Worm (Caenorhabditis elegans) whole organism, L1 larva: ENCODE data around the gene gcy-18.

Experiments used
- C04F5.9 ChIP-seq: sonication (generic microtip); optimal IDR thresholded peaks from 2 replicates; lab custom pipeline; 2016; ENCODE audit warnings: missing genetic modification characterization, missing compliant biosample characterization
- C16A3.4 ChIP-seq: fragments of 150-350 bp; optimal IDR thresholded peaks from 2 replicates; lab custom pipeline; 2014; ENCODE audit warnings: missing biosample characterization, missing genetic modification characterization
- C34B4.2 ChIP-seq: sonication (generic microtip); optimal IDR thresholded peaks from 2 replicates; lab custom pipeline; 2017; ENCODE audit warnings: mild to moderate bottlenecking, missing genetic modification characterization, missing compliant biosample characterization
- ama-1 ChIP-seq: fragments of 150-350 bp; optimal IDR thresholded peaks from 2 replicates; lab custom pipeline; 2014
- blmp-1 ChIP-seq: fragments of 150-350 bp; optimal IDR thresholded peaks from 2 replicates; lab custom pipeline; 2014; ENCODE audit warnings: missing biosample characterization, missing genetic modification characterization
- ceh-63 ChIP-seq: fragments of 200-800 bp; sonication (Bioruptor generic); optimal IDR thresholded peaks from 2 replicates; lab custom pipeline; 2018; ENCODE audit warnings: mild to moderate bottlenecking, missing genetic modification characterization, missing compliant biosample characterization
- ceh-82 ChIP-seq, 3 experiments: fragments of 150-350 bp in 1 of 3; sonication (generic microtip) in 2 of 3; optimal IDR thresholded peaks; 2 replicates each; lab custom pipeline; 2014 to 2017; ENCODE audit warnings: missing biosample characterization in 3 of 3, missing genetic modification characterization in 3 of 3
- ces-1 ChIP-seq: fragments of 150-350 bp; optimal IDR thresholded peaks from 2 replicates; lab custom pipeline; 2014; ENCODE audit warnings: missing biosample characterization, missing genetic modification reagents, missing genetic modification characterization
- dpl-1 ChIP-seq, 3 experiments: fragments of 150-350 bp in 2 of 3; sonication (generic microtip) in 1 of 3; optimal IDR thresholded peaks; 2 replicates each; lab custom pipeline; 2014 to 2017; ENCODE audit warnings: missing biosample characterization in 3 of 3, missing genetic modification characterization in 3 of 3, missing genetic modification reagents in 3 of 3
- efl-1 ChIP-seq, 4 experiments: fragments of 150-350 bp; optimal IDR thresholded peaks in 3 of 4; peaks in 1 of 4; 1 replicate in 1 of 4; 2 replicates in 3 of 4; lab custom pipeline; 2014; ENCODE audit warnings: missing biosample characterization in 2 of 4, missing genetic modification characterization in 2 of 4, missing genetic modification reagents in 2 of 4
- egl-13 ChIP-seq: sonication (generic microtip); optimal IDR thresholded peaks from 2 replicates; lab custom pipeline; 2016; ENCODE audit warnings: missing genotype, missing genetic modification reagents, missing genetic modification characterization, missing compliant biosample characterization
- egl-27 ChIP-seq, 2 experiments: fragments of 150-350 bp in 1 of 2; sonication (generic microtip); optimal IDR thresholded peaks; 3 replicates each; lab custom pipeline; 2017 to 2018; ENCODE audit warnings: missing biosample characterization in 2 of 2, missing genetic modification characterization in 2 of 2, missing genetic modification reagents in 2 of 2
- elt-2 ChIP-seq: sonication (generic microtip); optimal IDR thresholded peaks from 2 replicates; lab custom pipeline; 2016; ENCODE audit warnings: missing genetic modification characterization, mild to moderate bottlenecking, inconsistent platforms, missing compliant biosample characterization, missing genetic modification reagents
- elt-3 ChIP-seq, 6 experiments: fragments of 150-350 bp in 1 of 6; sonication (generic microtip); optimal IDR thresholded peaks; 2 replicates each; lab custom pipeline; 2017 to 2018; ENCODE audit warnings: missing biosample characterization in 6 of 6, missing genetic modification characterization in 6 of 6, inconsistent platforms in 1 of 6
- fkh-8 ChIP-seq: sonication (generic microtip); optimal IDR thresholded peaks from 2 replicates; lab custom pipeline; 2016; ENCODE audit warnings: mild to moderate bottlenecking, missing genetic modification characterization, missing compliant biosample characterization
- fos-1 ChIP-seq: fragments of 150-350 bp; optimal IDR thresholded peaks from 2 replicates; lab custom pipeline; 2014; ENCODE audit warnings: missing biosample characterization, missing genetic modification characterization
- grh-1 ChIP-seq: fragments of 200-800 bp; sonication (Bioruptor generic); IDR thresholded peaks from 2 replicates; pipeline ENCODE4 v1.3.6; 2022; ENCODE audit warnings: missing genetic modification reagents, missing genetic modification characterization, missing compliant biosample characterization
- isw-1 ChIP-seq: fragments of 200-800 bp; sonication (Bioruptor generic); IDR thresholded peaks from 2 replicates; pipeline ENCODE4 v1.3.6; 2022; ENCODE audit warnings: missing genetic modification characterization, missing compliant biosample characterization
- jun-1 ChIP-seq: fragments of 150-350 bp; optimal IDR thresholded peaks from 2 replicates; lab custom pipeline; 2014; ENCODE audit warnings: missing biosample characterization, missing genetic modification reagents, missing genetic modification characterization
- lin-13 ChIP-seq: fragments of 150-350 bp; optimal IDR thresholded peaks from 2 replicates; lab custom pipeline; 2014; ENCODE audit warnings: missing biosample characterization, missing genetic modification reagents, missing genetic modification characterization
- lin-14 ChIP-seq: fragments of 200-800 bp; sonication (Bioruptor generic); optimal IDR thresholded peaks from 2 replicates; lab custom pipeline; 2018; ENCODE audit warnings: mild to moderate bottlenecking, missing genetic modification characterization, moderate library complexity, missing compliant biosample characterization
- lin-35 ChIP-seq, 2 experiments: fragments of 150-350 bp; optimal IDR thresholded peaks; 2 replicates each; lab custom pipeline; 2014; ENCODE audit warnings: missing biosample characterization in 2 of 2, missing genetic modification characterization in 2 of 2, missing genetic modification reagents in 2 of 2
- lin-39 ChIP-seq: fragments of 150-350 bp; optimal IDR thresholded peaks from 2 replicates; lab custom pipeline; 2014; ENCODE audit warnings: missing biosample characterization, missing genetic modification reagents, missing genetic modification characterization
- lir-3 ChIP-seq: sonication (generic microtip); optimal IDR thresholded peaks from 2 replicates; lab custom pipeline; 2016; ENCODE audit warnings: mild to moderate bottlenecking, missing genetic modification characterization, moderate library complexity, missing compliant biosample characterization; ENCODE audit not compliant: poor library complexity
- mef-2 ChIP-seq: fragments of 150-350 bp; optimal IDR thresholded peaks from 2 replicates; lab custom pipeline; 2014; ENCODE audit warnings: missing biosample characterization, missing genetic modification characterization
- mep-1 ChIP-seq: fragments of 150-350 bp; optimal IDR thresholded peaks from 2 replicates; lab custom pipeline; 2014; ENCODE audit warnings: missing biosample characterization, missing genetic modification characterization
- nhr-19 ChIP-seq: fragments of 200-800 bp; sonication (Bioruptor generic); conservative IDR thresholded peaks from 2 replicates; pipeline ENCODE4 v1.3.6; 2022; ENCODE audit warnings: missing genetic modification characterization, missing compliant biosample characterization
- nhr-237 ChIP-seq: fragments of 150-350 bp; optimal IDR thresholded peaks from 2 replicates; lab custom pipeline; 2014; ENCODE audit warnings: missing biosample characterization, missing genetic modification characterization
- nhr-28 ChIP-seq: fragments of 150-350 bp; optimal IDR thresholded peaks from 2 replicates; lab custom pipeline; 2014; ENCODE audit warnings: missing biosample characterization, missing genetic modification characterization
- nhr-47 ChIP-seq: sonication (generic microtip); optimal IDR thresholded peaks from 2 replicates; lab custom pipeline; 2016; ENCODE audit warnings: mild to moderate bottlenecking, missing genetic modification characterization, moderate library complexity, missing compliant biosample characterization
- nhr-71 ChIP-seq: sonication (generic microtip); optimal IDR thresholded peaks from 2 replicates; lab custom pipeline; 2016; ENCODE audit warnings: mild to moderate bottlenecking, missing genetic modification characterization, moderate library complexity, missing compliant biosample characterization
- nhr-76 ChIP-seq: sonication (generic microtip); optimal IDR thresholded peaks from 2 replicates; lab custom pipeline; 2017; ENCODE audit warnings: missing biosample characterization, missing genetic modification characterization
- nhr-84 ChIP-seq: sonication (generic microtip); optimal IDR thresholded peaks from 2 replicates; lab custom pipeline; 2017; ENCODE audit warnings: missing biosample characterization, missing genetic modification characterization
- nhr-85 ChIP-seq: sonication (generic microtip); peaks from one replicate; lab custom pipeline; 2016; ENCODE audit warnings: missing genetic modification characterization, inconsistent platforms, missing compliant biosample characterization
- pag-3 ChIP-seq: sonication (generic microtip); optimal IDR thresholded peaks from 2 replicates; lab custom pipeline; 2017; ENCODE audit warnings: missing genetic modification characterization, mild to moderate bottlenecking, missing compliant biosample characterization, antibody characterized with exemption, borderline replicate concordance; ENCODE audit not compliant: insufficient read depth
- rnt-1 ChIP-seq: sonication (generic microtip); optimal IDR thresholded peaks from 2 replicates; lab custom pipeline; 2016; ENCODE audit warnings: mild to moderate bottlenecking, missing genetic modification characterization, moderate library complexity, missing compliant biosample characterization
- skn-1 ChIP-seq: fragments of 150-350 bp; optimal IDR thresholded peaks from 2 replicates; lab custom pipeline; 2014; ENCODE audit warnings: missing biosample characterization, missing genetic modification characterization
- snu-23 ChIP-seq: sonication (generic microtip); optimal IDR thresholded peaks from 2 replicates; lab custom pipeline; 2016; ENCODE audit warnings: missing genetic modification characterization, missing compliant biosample characterization
- tbx-2 ChIP-seq: sonication (generic microtip); optimal IDR thresholded peaks from 2 replicates; lab custom pipeline; 2016; ENCODE audit warnings: missing genetic modification characterization, missing compliant biosample characterization
- unc-98 ChIP-seq: fragments of 200-800 bp; sonication (Bioruptor generic); IDR thresholded peaks from 2 replicates; pipeline ENCODE4 v1.3.6; 2022; ENCODE audit warnings: missing genetic modification characterization, missing compliant biosample characterization
- zip-4 ChIP-seq: fragments of 200-800 bp; sonication (Bioruptor generic); optimal IDR thresholded peaks from 2 replicates; lab custom pipeline; 2018; ENCODE audit warnings: mild to moderate bottlenecking, missing genetic modification characterization, moderate library complexity, missing compliant biosample characterization

The gcy-18 gene

ce11 chrIV:12833698-12834416, 26.0 kb upstream of the gcy-18 start:
- no peak for TF ChIP-seq dpl-1 (GFP tag; optimal IDR thresholded peaks at IDR 0.05; lab: Kevin White, UChicago)
- peak; percentile 25 for TF ChIP-seq nhr-71
- no peak for TF ChIP-seq ama-1 (lab: Kevin White, UChicago)
- no peak for TF ChIP-seq efl-1 (optimal IDR thresholded peaks at IDR 0.05; lab: Kevin White, UChicago)
- peak in 1 of 2 experiments; percentile 92 for TF ChIP-seq efl-1 (GFP tag; optimal IDR thresholded peaks at IDR 0.05 in 1 of 2; lab: Kevin White, UChicago)
- TF ChIP-seq lin-35 (GFP tag; optimal IDR thresholded peaks at IDR 0.05; lab: Kevin White, UChicago): peak in 1 of 2 experiments; percentile 3
- TF ChIP-seq lin-39 (tag; lab: Kevin White, UChicago): no peak
- peak; percentile 24 for TF ChIP-seq elt-2 (tag; lab: Kevin White, UChicago)
- TF ChIP-seq rnt-1 (tag; lab: Kevin White, UChicago): peak; percentile 25
- TF ChIP-seq lin-13: no peak

DNA sequence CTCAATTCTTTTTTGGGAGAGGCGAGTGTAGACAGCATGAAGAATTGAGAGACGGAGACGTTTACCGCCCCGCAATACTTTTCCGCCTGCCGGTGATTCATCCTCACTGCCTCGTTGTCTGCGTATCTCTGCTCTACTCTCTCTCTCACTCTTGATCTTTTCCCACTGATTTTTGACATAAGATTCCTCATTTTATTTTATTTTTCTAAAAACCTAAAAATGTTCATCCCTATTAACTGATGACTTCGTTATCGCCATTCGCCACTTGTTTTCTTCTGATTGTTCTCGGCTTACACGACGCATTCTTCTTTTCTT, 25.5 kb upstream of the gcy-18 start:
- TF ChIP-seq efl-1 (optimal IDR thresholded peaks at IDR 0.05; lab: Kevin White, UChicago): peak; percentile 14 to 27
- TF ChIP-seq efl-1 (GFP tag; optimal IDR thresholded peaks at IDR 0.05 in 1 of 2; lab: Kevin White, UChicago): no peak
- no peak for TF ChIP-seq grh-1 (GFP tag; lab: Robert Waterston, UW)
- TF ChIP-seq elt-3 (tag; optimal IDR thresholded peaks at IDR 0.05; lab: Kevin White, UChicago): no peak
- no peak for TF ChIP-seq nhr-237
- no peak for TF ChIP-seq unc-98 (GFP tag; lab: Robert Waterston, UW)
- no peak for TF ChIP-seq nhr-19 (GFP tag; lab: Robert Waterston, UW)
- no peak for TF ChIP-seq fkh-8
- TF ChIP-seq blmp-1 (tag; lab: Kevin White, UChicago): peak; percentile 24
- peak; percentile 10 for TF ChIP-seq snu-23
- peak; percentile 57 for TF ChIP-seq lin-14 (GFP tag; lab: Kevin White, UChicago)
- no peak for TF ChIP-seq mef-2 (tag; lab: Kevin White, UChicago)
- TF ChIP-seq mep-1 (tag; lab: Kevin White, UChicago): peak; percentile 25
- peak; percentile 38 for TF ChIP-seq jun-1
- no peak for TF ChIP-seq skn-1 (tag; lab: Kevin White, UChicago)
- peak; percentile 94 for TF ChIP-seq fos-1 (tag; lab: Kevin White, UChicago)
- peak; percentile 71 for TF ChIP-seq nhr-85 (tag; lab: Kevin White, UChicago)
- peak; percentile 20 for TF ChIP-seq nhr-47 (tag; lab: Kevin White, UChicago)
- TF ChIP-seq isw-1 (GFP tag; lab: Robert Waterston, UW): no peak
- TF ChIP-seq tbx-2: peak; percentile 6
- TF ChIP-seq ceh-82 (tag; optimal IDR thresholded peaks at IDR 0.05; lab: Kevin White, UChicago): peak in 1 of 3 experiments; percentile 29

DNA sequence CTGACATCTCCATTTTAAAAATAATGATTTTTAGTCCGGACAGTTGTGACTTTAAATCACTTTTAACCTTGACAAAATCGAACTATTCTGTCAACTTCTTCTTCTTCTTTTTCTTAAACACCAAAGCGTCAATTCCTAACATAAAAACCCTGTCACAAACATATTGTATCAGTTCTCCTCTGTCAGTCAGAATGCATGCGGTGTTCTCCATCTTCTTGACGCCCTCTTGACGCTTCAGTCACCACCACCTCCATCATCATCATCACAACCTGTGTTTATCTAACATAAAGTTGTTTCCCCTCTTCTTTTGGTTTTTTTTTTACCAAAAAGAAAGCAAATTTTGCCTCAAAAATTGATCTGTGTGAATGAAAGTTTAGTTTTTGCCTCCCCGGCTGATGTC, 24.5 kb upstream of the gcy-18 start:
- TF ChIP-seq egl-27 (tag; optimal IDR thresholded peaks at IDR 0.05; lab: Kevin White, UChicago) (no peak), ceh-63 (GFP tag; lab: Kevin White, UChicago) (no peak), unc-98 (GFP tag; lab: Robert Waterston, UW) (no peak), lir-3 (tag; lab: Kevin White, UChicago) (no peak), elt-3 (tag; optimal IDR thresholded peaks at IDR 0.05; lab: Kevin White, UChicago) (no peak), C34B4.2 (no peak), pag-3 (tag; lab: Kevin White, UChicago) (no peak), nhr-28 (tag; lab: Kevin White, UChicago) (no peak)
- TF ChIP-seq, all 84 proteins: peak for 0

- TF ChIP-seq zip-4 (GFP tag; lab: Kevin White, UChicago) (no peak), ama-1 (lab: Kevin White, UChicago) (no peak), grh-1 (GFP tag; lab: Robert Waterston, UW) (no peak), lir-3 (tag; lab: Kevin White, UChicago) (no peak), ceh-82 (tag; optimal IDR thresholded peaks at IDR 0.05; lab: Kevin White, UChicago) (no peak), nhr-76 (no peak), egl-13 (tag; lab: Kevin White, UChicago) (no peak), C04F5.9 (no peak), ces-1 (GFP tag; lab: Kevin White, UChicago) (no peak), jun-1 (no peak), isw-1 (GFP tag; lab: Robert Waterston, UW) (no peak), C34B4.2 (no peak), nhr-85 (tag; lab: Kevin White, UChicago) (no peak), lin-35 (GFP tag; optimal IDR thresholded peaks at IDR 0.05; lab: Kevin White, UChicago) (no peak), nhr-84 (tag; lab: Kevin White, UChicago) (no peak), C16A3.4 (tag; lab: Kevin White, UChicago) (no peak)
Measured at ce11 chrIV:12836208-12836607, 23.7 kb upstream of the gcy-18 start, which contains the start of gene M02B1.3. TSS of gene M02B1.3 (plus strand) at chrIV:12836508.
